Worm (Caenorhabditis elegans): ENCODE results near the gene rsp-1.

rsp-1 gene

ce11 chrII:11453025-11453424 lies at the start of gene rsp-1:
TSS of gene rsp-1 (plus strand) at chrII:11453362.
- TF ChIP-seq nhr-43 (tag; optimal IDR thresholded peaks at IDR 0.05; ENCODE audit: poor library complexity, severe bottlenecking) (peak; percentile 87), fkh-2 (tag; optimal IDR thresholded peaks at IDR 0.05) (no peak), nhr-67 (tag; optimal IDR thresholded peaks at IDR 0.05) (no peak), pqm-1 (tag; optimal IDR thresholded peaks at IDR 0.05) (peak; percentile 84), egl-5 (tag; optimal IDR thresholded peaks at IDR 0.05) (peak; percentile 85), nfya-1 (tag; optimal IDR thresholded peaks at IDR 0.05; ENCODE audit: insufficient read depth) (peak; percentile 88), fos-1 (tag; optimal IDR thresholded peaks at IDR 0.05) (no peak), ztf-4 (tag; optimal IDR thresholded peaks at IDR 0.05) (peak; percentile 50), egl-27 (tag; optimal IDR thresholded peaks at IDR 0.05) (no peak), nhr-28 (tag; optimal IDR thresholded peaks at IDR 0.05) (no peak), elt-3 (tag; optimal IDR thresholded peaks at IDR 0.05) (no peak), ZK546.5 (tag; optimal IDR thresholded peaks at IDR 0.05) (no peak), sea-2 (GFP tag; optimal IDR thresholded peaks at IDR 0.05) (peak; percentile 68), ceh-82 (tag; optimal IDR thresholded peaks at IDR 0.05) (peak; percentile 28), nhr-23 (tag; optimal IDR thresholded peaks at IDR 0.05) (peak; percentile 96), mml-1 (tag; optimal IDR thresholded peaks at IDR 0.05) (no peak), ceh-9 (tag; optimal IDR thresholded peaks at IDR 0.05) (no peak), lin-39 (tag; optimal IDR thresholded peaks at IDR 0.05) (peak; percentile 95), lsy-12 (tag; optimal IDR thresholded peaks at IDR 0.05) (peak; percentile 89), aly-2 (tag; optimal IDR thresholded peaks at IDR 0.05) (no peak), eor-1 (tag; optimal IDR thresholded peaks at IDR 0.05) (no peak), hmg-11 (tag; optimal IDR thresholded peaks at IDR 0.05) (peak; percentile 80), nhr-237 (tag; optimal IDR thresholded peaks at IDR 0.05) (no peak), elt-1 (tag; optimal IDR thresholded peaks at IDR 0.05) (peak; percentile 26), nhr-76 (tag; optimal IDR thresholded peaks at IDR 0.05) (no peak), R02D3.7 (tag; optimal IDR thresholded peaks at IDR 0.05) (peak; percentile 85), ceh-28 (tag; optimal IDR thresholded peaks at IDR 0.05) (peak; percentile 87), fkh-10 (GFP tag; optimal IDR thresholded peaks at IDR 0.05) (no peak), ama-1 (optimal IDR thresholded peaks at IDR 0.05) (no peak), unc-39 (tag; optimal IDR thresholded peaks at IDR 0.05) (no peak), lin-15B (tag; optimal IDR thresholded peaks at IDR 0.05) (peak; percentile 90), nhr-77 (tag; optimal IDR thresholded peaks at IDR 0.05) (no peak), skn-1 (tag; optimal IDR thresholded peaks at IDR 0.05) (peak; percentile 45), unc-62 (GFP tag; optimal IDR thresholded peaks at IDR 0.05) (no peak), pha-4 (tag; optimal IDR thresholded peaks at IDR 0.05) (peak; percentile 95), ztf-11 (tag; optimal IDR thresholded peaks at IDR 0.05) (no peak), nhr-11 (tag; optimal IDR thresholded peaks at IDR 0.05) (peak; percentile 70), nhr-25 (tag; optimal IDR thresholded peaks at IDR 0.05) (peak; percentile 87), ceh-16 (tag; optimal IDR thresholded peaks at IDR 0.05) (no peak), tbx-2 (tag; optimal IDR thresholded peaks at IDR 0.05) (peak; percentile 74), snpc-4 (tag; optimal IDR thresholded peaks at IDR 0.05) (peak; percentile 90), elt-2 (tag; optimal IDR thresholded peaks at IDR 0.05) (peak; percentile 90), jun-1 (tag; optimal IDR thresholded peaks at IDR 0.05) (peak; percentile 82), mdl-1 (tag; optimal IDR thresholded peaks at IDR 0.05) (no peak), zag-1 (tag; optimal IDR thresholded peaks at IDR 0.05) (peak; percentile 7), nhr-12 (tag; optimal IDR thresholded peaks at IDR 0.05) (no peak), daf-12 (tag; optimal IDR thresholded peaks at IDR 0.05) (no peak)

ce11 chrII:11409678-11410133 lies 43.5 kb upstream of the rsp-1 start, which contains the start of gene C05D12.7:
TSS of gene C05D12.7 (plus strand) at chrII:11410083.
- TF ChIP-seq fkh-10 (GFP tag; optimal IDR thresholded peaks at IDR 0.05): no peak
- no peak for TF ChIP-seq aly-2 (tag; optimal IDR thresholded peaks at IDR 0.05)
- TF ChIP-seq ceh-82 (tag; optimal IDR thresholded peaks at IDR 0.05): no peak
- TF ChIP-seq mdl-1 (tag; optimal IDR thresholded peaks at IDR 0.05): no peak
- no peak for TF ChIP-seq pha-4 (tag; optimal IDR thresholded peaks at IDR 0.05)
- TF ChIP-seq nhr-237 (tag; optimal IDR thresholded peaks at IDR 0.05): no peak
- TF ChIP-seq nhr-28 (tag; optimal IDR thresholded peaks at IDR 0.05): no peak
- TF ChIP-seq ztf-11 (tag; optimal IDR thresholded peaks at IDR 0.05): no peak
- TF ChIP-seq nhr-76 (tag; optimal IDR thresholded peaks at IDR 0.05): no peak

All from whole organism, L3 larva.